Fruit fly (Drosophila melanogaster) whole organism: ENCODE data around the gene CG6972.

ENCODE experiments used
- Dll ChIP-seq: fragments of >200 bp; optimal IDR thresholded peaks from 2 replicates; lab custom pipeline; 2017
- EcR ChIP-seq, 2 experiments: fragments of >200 bp; optimal IDR thresholded peaks; 2 replicates each; lab custom pipeline; 2017; ENCODE audit warnings: missing biosample characterization in 2 of 2, missing genetic modification characterization in 2 of 2, missing genetic modification reagents in 2 of 2
- usp ChIP-seq: fragments of >200 bp; optimal IDR thresholded peaks from 2 replicates; lab custom pipeline; 2017; ENCODE audit warnings: missing biosample characterization, missing genetic modification characterization, mixed read lengths

dm6 chr3R:22726771-22727455 is 25.1 kb downstream of the CG6972 start, which contains the start of gene CG45049:
- no peak for TF ChIP-seq usp (GFP tag; lab: Kevin White, UChicago)
- no peak for TF ChIP-seq EcR (GFP tag; optimal IDR thresholded peaks at IDR 0.05; lab: Kevin White, UChicago)
- no peak for TF ChIP-seq Dll (lab: Kevin White, UChicago)
